Worm (Caenorhabditis elegans): ENCODE measurements around the gene mrp-7.

Gene mrp-7

ce11 chrV:19738117-19738516, 63.5 kb downstream of the mrp-7 start, which contains the start of gene fbxa-131:
fbxa-131 (plus strand) TSS chrV:19738417.
- TF ChIP-seq zfh-2 (GFP tag; conservative IDR thresholded peaks at IDR 0.05) = no peak
- no peak for TF ChIP-seq tbx-9 (tag; optimal IDR thresholded peaks at IDR 0.05; ENCODE audit: borderline replicate concordance)
- no peak for TF ChIP-seq Y67H2A.10 (GFP tag; conservative IDR thresholded peaks at IDR 0.05)
- TF ChIP-seq nhr-90 (tag; optimal IDR thresholded peaks at IDR 0.05) = no peak
- no peak for TF ChIP-seq mel-28 (tag; optimal IDR thresholded peaks at IDR 0.05; ENCODE audit: borderline replicate concordance)
- TF ChIP-seq nhr-80 (tag; optimal IDR thresholded peaks at IDR 0.05) = no peak
- TF ChIP-seq madf-3 (GFP tag; IDR thresholded peaks at IDR 0.05) = no peak

ce11 chrV:19741034-19741433, 66.4 kb downstream of the mrp-7 start, which contains the start of gene W04E12.2:
W04E12.2 (minus strand) TSS chrV:19741134.
- TF ChIP-seq K11D2.4 (GFP tag; IDR thresholded peaks at IDR 0.05) (no peak), ceh-100 (GFP tag; IDR thresholded peaks at IDR 0.05) (no peak), rcor-1 (GFP tag; IDR thresholded peaks at IDR 0.05) (no peak), D2030.7 (GFP tag; IDR thresholded peaks at IDR 0.05) (no peak), rec-8 (tag; optimal IDR thresholded peaks at IDR 0.05) (no peak), egl-18 (GFP tag; IDR thresholded peaks at IDR 0.05) (no peak), ztf-3 (GFP tag; optimal IDR thresholded peaks at IDR 0.05) (no peak), let-607 (tag; optimal IDR thresholded peaks at IDR 0.05) (no peak), unc-62 (GFP tag; optimal IDR thresholded peaks at IDR 0.05) (no peak), B0261.1 (tag; optimal IDR thresholded peaks at IDR 0.05) (no peak), hlh-26 (GFP tag; conservative IDR thresholded peaks at IDR 0.05) (no peak), ekl-4 (GFP tag; IDR thresholded peaks at IDR 0.05) (no peak), ceh-40 (GFP tag; IDR thresholded peaks at IDR 0.05) (no peak), nhr-90 (tag; optimal IDR thresholded peaks at IDR 0.05) (no peak), T07F8.4 (tag; optimal IDR thresholded peaks at IDR 0.05) (no peak), dpl-1 (GFP tag; optimal IDR thresholded peaks at IDR 0.05) (no peak), nhr-27 (tag; optimal IDR thresholded peaks at IDR 0.05) (no peak), him-1 (tag; optimal IDR thresholded peaks at IDR 0.05) (no peak), Y67H2A.10 (GFP tag; conservative IDR thresholded peaks at IDR 0.05) (no peak)

- TF ChIP-seq repo-1 (tag; optimal IDR thresholded peaks at IDR 0.05) (no peak), aptf-2 (GFP tag; conservative IDR thresholded peaks at IDR 0.05) (no peak), sea-2 (GFP tag; IDR thresholded peaks at IDR 0.05) (no peak), pha-4 (tag; optimal IDR thresholded peaks at IDR 0.05) (no peak), ets-4 (GFP tag; optimal IDR thresholded peaks at IDR 0.05) (no peak), mel-28 (tag; optimal IDR thresholded peaks at IDR 0.05; ENCODE audit: borderline replicate concordance) (no peak), unc-62 (GFP tag; optimal IDR thresholded peaks at IDR 0.05) (no peak), ccch-3 (GFP tag; optimal IDR thresholded peaks at IDR 0.05) (no peak), dpff-1 (tag; optimal IDR thresholded peaks at IDR 0.05) (no peak), F22D6.2 (tag; optimal IDR thresholded peaks at IDR 0.05) (no peak), C17E4.6 (GFP tag; IDR thresholded peaks at IDR 0.05) (no peak), hrde-1 (tag; optimal IDR thresholded peaks at IDR 0.05; ENCODE audit: borderline replicate concordance) (no peak), B0035.1 (tag; optimal IDR thresholded peaks at IDR 0.05) (no peak), attf-5 (GFP tag; optimal IDR thresholded peaks at IDR 0.05) (no peak), let-607 (tag; optimal IDR thresholded peaks at IDR 0.05) (no peak), cebp-1 (GFP tag; IDR thresholded peaks at IDR 0.05) (no peak), cebp-1 (tag; optimal IDR thresholded peaks at IDR 0.05) (no peak)
These were observed 67.0 kb downstream of the mrp-7 start, which contains the start of gene W04E12.3 for ce11 chrV:19741651-19742050. W04E12.3 (plus strand) TSS chrV:19741951.
